Worm (Caenorhabditis elegans): Measurements from ENCODE around the gene col-99.

- TF ChIP-seq med-1 (GFP tag; optimal IDR thresholded peaks at IDR 0.05; ENCODE audit: insufficient read depth): no peak
- no peak for TF ChIP-seq klf-2 (GFP tag; conservative IDR thresholded peaks at IDR 0.05)
- no peak for TF ChIP-seq cog-1 (tag; optimal IDR thresholded peaks at IDR 0.05)
- no peak for TF ChIP-seq ztf-23 (GFP tag; IDR thresholded peaks at IDR 0.05)
- no peak for TF ChIP-seq ref-1 (GFP tag; conservative IDR thresholded peaks at IDR 0.05)
Observed at ce11 chrIV:194442-194841, 46.7 kb upstream of the col-99 start, which contains the start of gene csn-3.
